Worm (Caenorhabditis elegans) whole organism, L4 larva: ENCODE data around the gene mth-2.

Experiments
- Y105C5A.15 ChIP-seq: fragments of 200-800 bp; sonication (Bioruptor generic); IDR thresholded peaks from 2 replicates; pipeline ENCODE4 v1.3.6; 2022; ENCODE audit warnings: missing genetic modification characterization, missing compliant biosample characterization
- ces-1 ChIP-seq: fragments of 150-350 bp; sonication (generic microtip); optimal IDR thresholded peaks from 4 replicates; lab custom pipeline; 2014; ENCODE audit warnings: missing biosample characterization, missing genetic modification reagents, missing genetic modification characterization
- fkh-10 ChIP-seq: fragments of 150-350 bp; optimal IDR thresholded peaks from 2 replicates; lab custom pipeline; 2014; ENCODE audit warnings: missing biosample characterization, missing genetic modification reagents, missing genetic modification characterization
- hlh-11 ChIP-seq: fragments of 200-800 bp; sonication (Bioruptor generic); optimal IDR thresholded peaks from 2 replicates; lab custom pipeline; 2018; ENCODE audit warnings: mild to moderate bottlenecking, missing genetic modification characterization, missing compliant biosample characterization
- hlh-30 ChIP-seq: sonication (generic microtip); optimal IDR thresholded peaks from 2 replicates; lab custom pipeline; 2017; ENCODE audit warnings: antibody characterized with exemption, mild to moderate bottlenecking, missing genetic modification characterization, missing compliant biosample characterization; ENCODE audit not compliant: insufficient read depth
- pha-4 ChIP-seq, 2 experiments: fragments of 150-350 bp in 1 of 2; fragments of 200-800 bp in 1 of 2; sonication (Bioruptor generic) in 1 of 2; IDR thresholded peaks in 1 of 2; optimal IDR thresholded peaks in 1 of 2; 2 replicates each; pipeline versions ENCODE4 v1.3.6 to Lab custom; 2014 to 2022; ENCODE audit warnings: missing genetic modification characterization in 2 of 2, missing genetic modification reagents in 2 of 2, missing biosample characterization in 1 of 2, missing compliant biosample characterization in 1 of 2
- saeg-2 ChIP-seq: fragments of 200-800 bp; sonication (Bioruptor generic); IDR thresholded peaks from 2 replicates; pipeline ENCODE4 v1.3.6; 2022; ENCODE audit warnings: missing genetic modification reagents, missing genetic modification characterization, missing compliant biosample characterization
- unc-62 ChIP-seq, 3 experiments: fragments of 150-350 bp in 1 of 3; sonication (generic microtip); optimal IDR thresholded peaks in 2 of 3; peaks in 1 of 3; 1 replicate in 1 of 3; 2 replicates in 2 of 3; lab custom pipeline; 2014 to 2017; ENCODE audit warnings: missing biosample characterization in 3 of 3, missing genetic modification characterization in 3 of 3, missing genetic modification reagents in 3 of 3, missing genotype in 1 of 3
- ztf-11 ChIP-seq: fragments of 150-350 bp; optimal IDR thresholded peaks from 2 replicates; lab custom pipeline; 2014; ENCODE audit warnings: missing biosample characterization, missing genetic modification characterization

DNA sequence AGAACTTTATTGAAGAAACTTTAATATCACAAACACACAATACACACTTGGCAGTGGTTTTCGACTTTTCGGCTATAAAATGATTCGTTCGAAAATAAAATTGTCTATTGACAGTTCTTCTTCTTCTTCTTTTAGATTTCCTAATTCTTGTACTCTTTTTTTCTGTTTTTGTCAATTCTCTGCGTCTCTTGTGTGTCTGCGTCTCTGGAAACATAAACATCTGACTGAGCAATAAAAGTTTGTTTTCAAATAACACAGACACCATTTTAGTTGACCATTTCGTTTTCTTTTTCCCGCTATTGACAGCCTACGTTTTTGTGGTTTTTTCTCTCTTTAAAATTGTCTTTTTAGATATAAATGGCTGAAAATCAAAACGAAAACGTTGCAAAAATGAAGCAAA, 14.2 kb downstream of the mth-2 start, which contains the start of gene R03H10.1:
- TF ChIP-seq Y105C5A.15 (GFP tag; lab: Robert Waterston, UW) (no peak), unc-62 (GFP tag; optimal IDR thresholded peaks at IDR 0.05 in 1 of 2; lab: Kevin White, UChicago) (no peak), unc-62 (tag; optimal IDR thresholded peaks at IDR 0.05; lab: Kevin White, UChicago) (no peak), pha-4 (GFP tag; IDR thresholded peaks at IDR 0.05; lab: Robert Waterston, UW) (no peak), pha-4 (tag; optimal IDR thresholded peaks at IDR 0.05; lab: Kevin White, UChicago) (no peak), ces-1 (GFP tag; lab: Kevin White, UChicago) (no peak), hlh-11 (tag; lab: Kevin White, UChicago) (peak; percentile 21), saeg-2 (GFP tag; lab: Robert Waterston, UW) (no peak), fkh-10 (GFP tag; lab: Kevin White, UChicago) (no peak), hlh-30 (tag; lab: Kevin White, UChicago) (no peak), ztf-11 (tag; lab: Kevin White, UChicago) (no peak)
